Fruit fly (Drosophila melanogaster) whole organism, embryonic: ENCODE results near the gene NC2beta.

Experiments used
- CG11560 ChIP-seq: fragments of 200-800 bp; sonication (Bioruptor generic); IDR thresholded peaks from 3 replicates; pipeline ENCODE4 v1.3.6; 2022; ENCODE audit warnings: missing biosample characterization, missing genetic modification characterization
- CG4282 ChIP-seq: fragments of 200-800 bp; sonication (Bioruptor generic); optimal IDR thresholded peaks from 2 replicates; lab custom pipeline; 2016; ENCODE audit warnings: missing biosample characterization, missing genetic modification characterization
- Ptx1 ChIP-seq: fragments of 200-800 bp; sonication (Bioruptor generic); IDR thresholded peaks from 2 replicates; pipeline ENCODE4 v1.3.6; 2022; ENCODE audit warnings: missing biosample characterization, missing genetic modification characterization
- ftz-f1 ChIP-seq: fragments of 200-800 bp; sonication (Bioruptor generic); optimal IDR thresholded peaks from 2 replicates; lab custom pipeline; 2016; ENCODE audit warnings: missing biosample characterization, missing genetic modification characterization
- vfl ChIP-seq: fragments of 200-800 bp; sonication (Bioruptor generic); optimal IDR thresholded peaks from 2 replicates; lab custom pipeline; 2016; ENCODE audit warnings: missing biosample characterization, missing genetic modification characterization

DNA sequence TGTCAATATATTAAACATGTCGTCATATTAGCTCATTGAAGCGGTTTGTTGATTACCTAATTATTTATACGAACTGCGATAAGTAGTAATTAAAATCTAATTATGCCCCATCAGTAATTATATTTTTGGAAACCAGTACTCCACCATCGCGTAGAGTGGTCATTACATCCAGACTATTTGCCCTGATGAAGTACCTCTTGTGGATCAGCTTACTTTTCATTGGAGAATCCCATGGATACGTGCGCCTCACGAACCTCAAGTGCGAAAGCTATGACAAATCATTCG is 50.4 kb downstream of the NC2beta start, which contains the start of gene CG33679:
- TF ChIP-seq vfl (no peak), CG11560 (tag; lab: Robert Waterston, UW) (no peak), CG4282 (GFP tag; lab: Kevin White, UChicago) (no peak), Ptx1 (GFP tag; lab: Robert Waterston, UW) (no peak), ftz-f1 (GFP tag; lab: Kevin White, UChicago) (no peak)
